Worm (Caenorhabditis elegans): ENCODE results near the gene srg-2.

ce11 chrIII:6295972-6296700, 36.1 kb upstream of the srg-2 start, which contains the start of gene F47D12.7:
- no peak for TF ChIP-seq hlh-30 (tag; optimal IDR thresholded peaks at IDR 0.05; ENCODE audit: insufficient read depth)
- no peak for TF ChIP-seq unc-86 (tag; optimal IDR thresholded peaks at IDR 0.05)
- no peak for TF ChIP-seq lim-6 (tag; optimal IDR thresholded peaks at IDR 0.05)
- no peak for TF ChIP-seq tbx-2 (tag; optimal IDR thresholded peaks at IDR 0.05)
- no peak for TF ChIP-seq ttx-3 (tag; optimal IDR thresholded peaks at IDR 0.05)
- no peak for TF ChIP-seq ceh-19 (GFP tag; optimal IDR thresholded peaks at IDR 0.05)
- no peak for TF ChIP-seq nhr-11 (tag; optimal IDR thresholded peaks at IDR 0.05)
- no peak for TF ChIP-seq C08G9.2 (tag; optimal IDR thresholded peaks at IDR 0.05)
- TF ChIP-seq rnt-1 (tag; optimal IDR thresholded peaks at IDR 0.05): no peak
